Worm (Caenorhabditis elegans) whole organism, mixed stage, embryonic: Measurements from ENCODE around the gene ZK507.1.

Experiments
- blmp-1 ChIP-seq: fragments of 150-350 bp; optimal IDR thresholded peaks from 2 replicates; lab custom pipeline; 2014; ENCODE audit warnings: missing biosample characterization, missing genetic modification characterization
- ces-1 ChIP-seq: fragments of 150-350 bp; optimal IDR thresholded peaks from 2 replicates; lab custom pipeline; 2014; ENCODE audit warnings: missing biosample characterization, missing genetic modification reagents, missing genetic modification characterization
- cnd-1 ChIP-seq: fragments of 200-800 bp; sonication (Bioruptor generic); optimal IDR thresholded peaks from 2 replicates; lab custom pipeline; 2018; ENCODE audit warnings: mild to moderate bottlenecking, missing genetic modification characterization, missing compliant biosample characterization
- elt-3 ChIP-seq: fragments of 150-350 bp; optimal IDR thresholded peaks from 2 replicates; lab custom pipeline; 2014; ENCODE audit warnings: missing biosample characterization, missing genetic modification characterization
- hlh-1 ChIP-seq: fragments of 150-350 bp; optimal IDR thresholded peaks from 2 replicates; lab custom pipeline; 2014; ENCODE audit warnings: missing biosample characterization, missing genetic modification reagents, missing genetic modification characterization
- lin-13 ChIP-seq: fragments of 150-350 bp; optimal IDR thresholded peaks from 2 replicates; lab custom pipeline; 2014; ENCODE audit warnings: missing biosample characterization, missing genetic modification characterization
- lsy-2 ChIP-seq: fragments of 150-350 bp; optimal IDR thresholded peaks from 2 replicates; lab custom pipeline; 2014; ENCODE audit warnings: missing biosample characterization, missing genetic modification characterization
- mab-5 ChIP-seq: fragments of 150-350 bp; optimal IDR thresholded peaks from 2 replicates; lab custom pipeline; 2014; ENCODE audit warnings: missing biosample characterization, missing genetic modification characterization
- nhr-2 ChIP-seq: fragments of 150-350 bp; optimal IDR thresholded peaks from 2 replicates; lab custom pipeline; 2014; ENCODE audit warnings: missing biosample characterization, missing genetic modification characterization
- pha-4 ChIP-seq: fragments of 150-350 bp; optimal IDR thresholded peaks from 2 replicates; lab custom pipeline; 2018; ENCODE audit warnings: missing biosample characterization, missing genetic modification reagents, missing genetic modification characterization
- sptf-1 ChIP-seq: sonication (generic microtip); optimal IDR thresholded peaks from 2 replicates; lab custom pipeline; 2017; ENCODE audit warnings: mild to moderate bottlenecking, missing genetic modification characterization, moderate library complexity, missing compliant biosample characterization
- unc-62 ChIP-seq: fragments of 150-350 bp; optimal IDR thresholded peaks from 2 replicates; lab custom pipeline; 2014; ENCODE audit warnings: missing biosample characterization, missing genetic modification reagents, missing genetic modification characterization

- TF ChIP-seq ces-1 (GFP tag; lab: Kevin White, UChicago) (no peak), sptf-1 (tag; lab: Kevin White, UChicago) (no peak), pha-4 (tag; lab: Kevin White, UChicago) (no peak), elt-3 (tag; lab: Kevin White, UChicago) (no peak), lsy-2 (tag; lab: Kevin White, UChicago) (no peak), mab-5 (tag; lab: Kevin White, UChicago) (no peak), blmp-1 (tag; lab: Kevin White, UChicago) (no peak), cnd-1 (tag; lab: Kevin White, UChicago) (no peak), unc-62 (GFP tag; lab: Kevin White, UChicago) (no peak), nhr-2 (tag; lab: Kevin White, UChicago) (no peak), lin-13 (tag; lab: Kevin White, UChicago) (no peak), hlh-1 (tag; lab: Kevin White, UChicago) (no peak)
Measured at ce11 chrIII:9149132-9149531, 48.0 kb upstream of the ZK507.1 start.
